Worm (Caenorhabditis elegans) whole organism, early embryonic: ENCODE results near the gene ceh-76.

Source experiments
- B0310.2 ChIP-seq: sonication (generic microtip); optimal IDR thresholded peaks from 2 replicates; lab custom pipeline; 2016; ENCODE audit warnings: mild to moderate bottlenecking, missing genetic modification characterization, missing compliant biosample characterization
- F13C5.2 ChIP-seq: sonication (generic microtip); optimal IDR thresholded peaks from 2 replicates; lab custom pipeline; 2017; ENCODE audit warnings: mild to moderate bottlenecking, missing genetic modification characterization, inconsistent platforms, missing compliant biosample characterization
- aly-1 ChIP-seq: sonication (generic microtip); optimal IDR thresholded peaks from 2 replicates; lab custom pipeline; 2016; ENCODE audit warnings: missing genetic modification characterization, missing compliant biosample characterization
- ama-1 ChIP-seq: fragments of 150-350 bp; optimal IDR thresholded peaks from 2 replicates; lab custom pipeline; 2014
- ceh-13 ChIP-seq: fragments of 200-800 bp; sonication (Bioruptor generic); optimal IDR thresholded peaks from 2 replicates; lab custom pipeline; 2018; ENCODE audit warnings: mild to moderate bottlenecking, missing genetic modification characterization, missing compliant biosample characterization
- ceh-36 ChIP-seq: sonication (generic microtip); optimal IDR thresholded peaks from 2 replicates; lab custom pipeline; 2016; ENCODE audit warnings: missing genetic modification characterization, inconsistent platforms, missing compliant biosample characterization
- ets-7 ChIP-seq: sonication (generic microtip); optimal IDR thresholded peaks from 2 replicates; lab custom pipeline; 2016; ENCODE audit warnings: missing genotype, missing genetic modification characterization, missing compliant biosample characterization
- flt-1 ChIP-seq: fragments of 200-800 bp; sonication (Bioruptor generic); IDR thresholded peaks from 2 replicates; pipeline ENCODE4 v1.3.6; 2022; ENCODE audit warnings: missing genetic modification characterization, missing compliant biosample characterization
- hmbx-1 ChIP-seq: sonication (generic microtip); optimal IDR thresholded peaks from 2 replicates; lab custom pipeline; 2016; ENCODE audit warnings: mild to moderate bottlenecking, missing genetic modification characterization, missing compliant biosample characterization
- hmg-4 ChIP-seq: fragments of 200-800 bp; sonication (Bioruptor generic); optimal IDR thresholded peaks from 2 replicates; lab custom pipeline; 2018; ENCODE audit warnings: mild to moderate bottlenecking, missing genetic modification characterization, missing compliant biosample characterization
- hnd-1 ChIP-seq: sonication (generic microtip); optimal IDR thresholded peaks from 2 replicates; lab custom pipeline; 2016; ENCODE audit warnings: missing genetic modification characterization, missing compliant biosample characterization
- pes-1 ChIP-seq: fragments of 200-800 bp; sonication (Bioruptor generic); IDR thresholded peaks from 2 replicates; pipeline ENCODE4 v1.3.6; 2022; ENCODE audit warnings: missing genetic modification reagents, missing genetic modification characterization, missing compliant biosample characterization
- scrt-1 ChIP-seq: fragments of 200-800 bp; sonication (Bioruptor generic); IDR thresholded peaks from 2 replicates; pipeline ENCODE4 v1.3.6; 2022; ENCODE audit warnings: missing genetic modification characterization, missing compliant biosample characterization
- sea-1 ChIP-seq: fragments of 200-800 bp; sonication (Bioruptor generic); conservative IDR thresholded peaks from 2 replicates; pipeline ENCODE4 v1.3.6; 2022; ENCODE audit warnings: missing genetic modification characterization, missing compliant biosample characterization
- tbx-11 ChIP-seq: fragments of 200-800 bp; sonication (Bioruptor generic); IDR thresholded peaks from 2 replicates; pipeline ENCODE4 v1.3.6; 2022; ENCODE audit warnings: missing genetic modification characterization, missing compliant biosample characterization
- tbx-37 ChIP-seq: fragments of 200-800 bp; sonication (Bioruptor generic); conservative IDR thresholded peaks from 2 replicates; pipeline ENCODE4 v1.3.6; 2022; ENCODE audit warnings: missing genetic modification reagents, missing genetic modification characterization, missing compliant biosample characterization
- tra-4 ChIP-seq: sonication (generic microtip); optimal IDR thresholded peaks from 2 replicates; lab custom pipeline; 2017; ENCODE audit warnings: missing genetic modification characterization, missing compliant biosample characterization

ceh-76 gene

DNA sequence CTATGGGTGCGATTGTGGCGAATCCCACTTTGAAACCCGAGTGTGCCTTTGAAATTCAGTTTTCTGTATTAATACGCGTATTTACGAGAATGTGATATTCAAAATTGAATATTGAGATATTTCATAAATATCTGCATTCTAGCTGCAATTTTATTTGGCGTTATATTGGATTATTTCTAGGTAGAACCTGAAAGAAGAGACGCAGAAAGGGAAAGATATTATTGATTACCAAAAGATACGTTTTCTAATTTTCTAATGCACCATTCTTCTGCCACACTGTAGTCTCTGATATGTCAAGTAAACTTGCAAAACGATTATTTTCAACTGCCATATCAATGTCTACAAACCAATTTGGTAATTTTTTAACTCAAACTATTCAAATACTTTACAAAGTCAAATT lies 27.6 kb upstream of the ceh-76 start, which contains the start of gene ech-3:
ech-3 (plus strand) TSS at position 178 of the 400 bp plus-strand sequence.
- TF ChIP-seq F13C5.2 (tag; lab: Kevin White, UChicago) (no peak), sea-1 (GFP tag; lab: Robert Waterston, UW) (no peak), aly-1 (no peak), scrt-1 (GFP tag; lab: Robert Waterston, UW) (no peak), tbx-11 (GFP tag; lab: Robert Waterston, UW) (no peak), flt-1 (no peak), ets-7 (tag; lab: Kevin White, UChicago) (no peak), tra-4 (no peak), pes-1 (GFP tag; lab: Robert Waterston, UW) (no peak), ceh-36 (tag; lab: Kevin White, UChicago) (no peak), tbx-37 (no peak), hmbx-1 (tag; lab: Kevin White, UChicago) (no peak)

ce11 chrV:8019783-8020182 lies 25.3 kb upstream of the ceh-76 start:
- no peak for TF ChIP-seq ceh-13 (GFP tag; lab: Kevin White, UChicago)
- no peak for TF ChIP-seq scrt-1 (GFP tag; lab: Robert Waterston, UW)

ce11 chrV:8018919-8019318 lies 24.4 kb upstream of the ceh-76 start:
- TF ChIP-seq B0310.2 (tag; lab: Kevin White, UChicago) (no peak), hmbx-1 (tag; lab: Kevin White, UChicago) (no peak), ama-1 (lab: Kevin White, UChicago) (no peak), aly-1 (no peak)

DNA sequence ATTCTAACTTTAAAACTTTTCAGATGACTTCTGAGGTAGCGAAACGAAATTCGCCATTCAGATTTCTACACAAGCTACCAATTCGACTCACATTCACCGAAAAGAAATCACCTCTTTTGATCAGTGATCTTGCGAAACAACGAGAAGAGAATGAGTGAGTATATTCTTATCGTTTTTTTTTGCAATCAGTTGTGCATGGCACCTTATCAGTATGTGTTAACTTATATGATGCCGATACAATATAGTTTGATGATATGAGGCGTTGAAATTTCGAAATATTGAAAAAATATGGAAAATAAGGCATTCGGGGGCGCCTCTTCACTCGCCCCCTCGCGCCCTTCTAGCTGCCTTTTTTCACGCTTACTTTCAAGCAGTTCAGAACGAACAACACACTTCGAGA lies 23.5 kb upstream of the ceh-76 start:
- TF ChIP-seq sea-1 (GFP tag; lab: Robert Waterston, UW) (no peak), hmbx-1 (tag; lab: Kevin White, UChicago) (no peak), hmg-4 (no peak), F13C5.2 (tag; lab: Kevin White, UChicago) (no peak), ets-7 (tag; lab: Kevin White, UChicago) (no peak), scrt-1 (GFP tag; lab: Robert Waterston, UW) (no peak), flt-1 (no peak), B0310.2 (tag; lab: Kevin White, UChicago) (no peak), ama-1 (lab: Kevin White, UChicago) (no peak), tbx-11 (GFP tag; lab: Robert Waterston, UW) (no peak), aly-1 (no peak), tbx-37 (no peak), ceh-13 (GFP tag; lab: Kevin White, UChicago) (no peak), pes-1 (GFP tag; lab: Robert Waterston, UW) (no peak), ceh-36 (tag; lab: Kevin White, UChicago) (no peak), hnd-1 (tag; lab: Kevin White, UChicago) (no peak), tra-4 (no peak)

ce11 chrV:8016928-8017327 lies 22.5 kb upstream of the ceh-76 start, which contains the start of gene sptl-2:
Gene sptl-2, plus strand, starts transcription at chrV:8017207.
- TF ChIP-seq aly-1 (no peak), tbx-11 (GFP tag; lab: Robert Waterston, UW) (no peak), hmg-4 (no peak), flt-1 (no peak), F13C5.2 (tag; lab: Kevin White, UChicago) (no peak), B0310.2 (tag; lab: Kevin White, UChicago) (no peak), hmbx-1 (tag; lab: Kevin White, UChicago) (no peak), ceh-13 (GFP tag; lab: Kevin White, UChicago) (no peak), ama-1 (lab: Kevin White, UChicago) (no peak), ets-7 (tag; lab: Kevin White, UChicago) (no peak), hnd-1 (tag; lab: Kevin White, UChicago) (no peak), sea-1 (GFP tag; lab: Robert Waterston, UW) (no peak), ceh-36 (tag; lab: Kevin White, UChicago) (no peak), scrt-1 (GFP tag; lab: Robert Waterston, UW) (no peak), tbx-37 (no peak), tra-4 (no peak), pes-1 (GFP tag; lab: Robert Waterston, UW) (no peak)

ce11 chrV:8013901-8014388 lies 19.5 kb upstream of the ceh-76 start, which contains the start of gene Y97E10AR.6:
Gene Y97E10AR.6, minus strand, starts transcription at chrV:8013951.
- TF ChIP-seq ceh-13 (GFP tag; lab: Kevin White, UChicago) (no peak), tbx-11 (GFP tag; lab: Robert Waterston, UW) (no peak), F13C5.2 (tag; lab: Kevin White, UChicago) (no peak), tra-4 (no peak), ama-1 (lab: Kevin White, UChicago) (no peak), flt-1 (no peak), hmg-4 (no peak), aly-1 (no peak), scrt-1 (GFP tag; lab: Robert Waterston, UW) (no peak)

DNA sequence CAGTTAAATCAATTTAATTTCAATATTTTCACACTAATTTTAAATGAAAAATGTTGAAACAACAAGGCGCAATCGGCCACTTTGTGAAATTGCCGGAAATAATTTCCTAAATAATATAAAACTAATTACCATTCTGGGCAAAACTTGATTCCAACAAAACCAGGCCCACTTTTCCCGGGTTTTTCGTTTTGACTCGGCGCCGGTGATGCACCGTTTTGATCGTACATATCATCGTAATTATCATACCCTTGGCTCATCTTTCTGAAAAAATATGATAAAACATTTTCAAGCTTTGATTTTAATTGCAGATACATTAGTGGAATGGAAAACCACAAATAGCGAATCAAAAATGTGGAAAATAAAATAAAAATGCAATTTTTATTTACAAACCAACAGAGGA lies 17.6 kb upstream of the ceh-76 start, which contains the start of gene rpb-9:
rpb-9 (minus strand) TSS at position 314 of the 400 bp plus-strand sequence.
- TF ChIP-seq flt-1: no peak
- TF ChIP-seq ceh-36 (tag; lab: Kevin White, UChicago): no peak
- TF ChIP-seq tbx-37: no peak
- no peak for TF ChIP-seq hmg-4
- TF ChIP-seq ets-7 (tag; lab: Kevin White, UChicago): no peak
- no peak for TF ChIP-seq aly-1
- TF ChIP-seq sea-1 (GFP tag; lab: Robert Waterston, UW): no peak
- no peak for TF ChIP-seq tra-4
- TF ChIP-seq hnd-1 (tag; lab: Kevin White, UChicago): no peak
- TF ChIP-seq B0310.2 (tag; lab: Kevin White, UChicago): no peak
- TF ChIP-seq tbx-11 (GFP tag; lab: Robert Waterston, UW): no peak
- TF ChIP-seq ceh-13 (GFP tag; lab: Kevin White, UChicago): no peak
- TF ChIP-seq F13C5.2 (tag; lab: Kevin White, UChicago): no peak
- no peak for TF ChIP-seq pes-1 (GFP tag; lab: Robert Waterston, UW)
- TF ChIP-seq ama-1 (lab: Kevin White, UChicago): no peak
- no peak for TF ChIP-seq hmbx-1 (tag; lab: Kevin White, UChicago)
